Worm (Caenorhabditis elegans): ENCODE measurements around the gene grd-4.

DNA sequence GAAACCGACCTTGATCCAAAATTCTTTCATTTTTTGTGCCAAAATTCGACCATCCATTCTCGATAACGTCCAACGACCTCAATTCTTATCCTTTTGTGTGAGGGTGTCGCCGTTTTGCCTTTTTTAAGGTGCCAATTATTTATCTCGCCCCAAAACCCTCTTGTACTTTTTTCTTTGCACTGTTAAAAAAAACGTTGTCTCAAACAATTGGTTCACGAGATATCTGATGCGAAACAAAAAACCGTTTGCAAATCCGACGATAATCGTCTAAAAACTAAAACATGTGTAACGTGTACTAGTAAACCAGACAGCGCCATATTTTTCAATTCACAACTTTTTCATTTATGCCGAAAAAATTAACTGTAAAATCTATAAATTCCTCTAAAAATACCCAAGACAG, 43.7 kb upstream of the grd-4 start, which contains the start of gene F16F9.3:
- TF ChIP-seq nhr-237 (tag; optimal IDR thresholded peaks at IDR 0.05) (no peak), nhr-28 (tag; optimal IDR thresholded peaks at IDR 0.05) (no peak), skn-1 (tag; optimal IDR thresholded peaks at IDR 0.05) (no peak), nhr-77 (tag; optimal IDR thresholded peaks at IDR 0.05) (no peak), aha-1 (tag; optimal IDR thresholded peaks at IDR 0.05) (no peak), egl-27 (tag; optimal IDR thresholded peaks at IDR 0.05) (no peak), mdl-1 (tag; optimal IDR thresholded peaks at IDR 0.05) (no peak), lin-35 (GFP tag; optimal IDR thresholded peaks at IDR 0.05) (no peak), jun-1 (tag; optimal IDR thresholded peaks at IDR 0.05) (no peak), lin-14 (GFP tag; optimal IDR thresholded peaks at IDR 0.05) (no peak), fos-1 (tag; optimal IDR thresholded peaks at IDR 0.05) (no peak)
